Worm (Caenorhabditis elegans) whole organism, L1 larva: ENCODE data around the gene Y65A5A.1.

Source experiments
- ces-1 ChIP-seq: fragments of 150-350 bp; optimal IDR thresholded peaks from 2 replicates; lab custom pipeline; 2014; ENCODE audit warnings: missing biosample characterization, missing genetic modification reagents, missing genetic modification characterization
- efl-1 ChIP-seq, 4 experiments: fragments of 150-350 bp; optimal IDR thresholded peaks in 3 of 4; peaks in 1 of 4; 1 replicate in 1 of 4; 2 replicates in 3 of 4; lab custom pipeline; 2014; ENCODE audit warnings: missing biosample characterization in 2 of 4, missing genetic modification characterization in 2 of 4, missing genetic modification reagents in 2 of 4
- elt-3 ChIP-seq, 6 experiments: fragments of 150-350 bp in 1 of 6; sonication (generic microtip); optimal IDR thresholded peaks; 2 replicates each; lab custom pipeline; 2017 to 2018; ENCODE audit warnings: missing biosample characterization in 6 of 6, missing genetic modification characterization in 6 of 6, inconsistent platforms in 1 of 6
- irx-1 ChIP-seq: sonication (generic microtip); optimal IDR thresholded peaks from 2 replicates; lab custom pipeline; 2016; ENCODE audit warnings: missing genetic modification characterization, missing compliant biosample characterization
- lin-15B ChIP-seq: fragments of 150-350 bp; sonication (generic microtip); optimal IDR thresholded peaks from 3 replicates; lab custom pipeline; 2014; ENCODE audit warnings: missing biosample characterization, missing genetic modification characterization
- lin-39 ChIP-seq: fragments of 150-350 bp; optimal IDR thresholded peaks from 2 replicates; lab custom pipeline; 2014; ENCODE audit warnings: missing biosample characterization, missing genetic modification reagents, missing genetic modification characterization
- nhr-237 ChIP-seq: fragments of 150-350 bp; optimal IDR thresholded peaks from 2 replicates; lab custom pipeline; 2014; ENCODE audit warnings: missing biosample characterization, missing genetic modification characterization
- nhr-76 ChIP-seq: sonication (generic microtip); optimal IDR thresholded peaks from 2 replicates; lab custom pipeline; 2017; ENCODE audit warnings: missing biosample characterization, missing genetic modification characterization

ce11 chrIV:16380278-16380677 is 19.3 kb downstream of the Y65A5A.1 start:
- no peak for TF ChIP-seq lin-15B (tag; lab: Kevin White, UChicago)
- no peak for TF ChIP-seq irx-1
- TF ChIP-seq nhr-76 (tag; lab: Kevin White, UChicago): no peak
- no peak for TF ChIP-seq lin-39
- no peak for TF ChIP-seq efl-1 (optimal IDR thresholded peaks at IDR 0.05; lab: Kevin White, UChicago)
- TF ChIP-seq efl-1 (GFP tag; optimal IDR thresholded peaks at IDR 0.05 in 1 of 2; lab: Kevin White, UChicago): peak in 1 of 2 experiments; percentile 59
- TF ChIP-seq ces-1: no peak
- TF ChIP-seq nhr-237: no peak
- TF ChIP-seq elt-3 (tag; optimal IDR thresholded peaks at IDR 0.05; lab: Kevin White, UChicago): no peak
